Fruit fly (Drosophila melanogaster) whole organism: ENCODE results near the gene CG12617.

Experiments used
- CG8478 ChIP-seq: fragments of >200 bp; optimal IDR thresholded peaks from 2 replicates; lab custom pipeline; 2018; ENCODE audit warnings: inconsistent platforms
- EcR ChIP-seq, 2 experiments: fragments of >200 bp; optimal IDR thresholded peaks; 2 replicates each; lab custom pipeline; 2017; ENCODE audit warnings: missing biosample characterization in 2 of 2, missing genetic modification characterization in 2 of 2, missing genetic modification reagents in 2 of 2
- pan ChIP-seq: fragments of >200 bp; optimal IDR thresholded peaks from 2 replicates; lab custom pipeline; 2017
- psq ChIP-seq: fragments of >200 bp; optimal IDR thresholded peaks from 2 replicates; lab custom pipeline; 2017
- usp ChIP-seq: fragments of >200 bp; optimal IDR thresholded peaks from 2 replicates; lab custom pipeline; 2017; ENCODE audit warnings: missing biosample characterization, missing genetic modification characterization, mixed read lengths

DNA sequence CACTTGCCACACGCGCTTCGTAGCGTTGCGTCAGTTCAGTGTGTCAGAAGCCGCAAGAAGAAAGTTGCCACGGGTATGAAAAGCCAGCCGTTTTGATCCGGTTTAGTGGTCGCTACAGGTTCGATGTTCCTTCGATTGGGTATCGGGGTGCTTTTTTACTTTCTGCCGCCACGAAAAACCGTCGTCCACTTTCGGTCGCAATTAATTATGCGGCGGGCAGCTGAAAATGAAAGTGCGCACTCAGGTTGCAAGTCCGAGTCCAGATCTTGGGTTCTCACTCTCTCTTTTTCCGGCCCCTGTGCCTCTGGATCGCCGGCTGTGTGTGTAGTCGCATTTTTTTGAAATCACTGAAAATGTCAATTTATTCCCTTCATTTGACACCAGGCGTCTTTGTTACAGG lies 2.5 kb downstream of the CG12617 start:
- TF ChIP-seq usp (GFP tag; lab: Kevin White, UChicago) (no peak), pan (no peak), psq (lab: Kevin White, UChicago) (no peak), CG8478 (lab: Kevin White, UChicago) (no peak), EcR (GFP tag; optimal IDR thresholded peaks at IDR 0.05; lab: Kevin White, UChicago) (no peak)
